Fruit fly (Drosophila melanogaster) whole organism, prepupa: ENCODE data around the gene CG6974.
A peak's percentile ranks its signal among the peaks of the same experiment; 100 is the strongest.

Source experiments
- CG10631 ChIP-seq: fragments of 200-800 bp; sonication (Bioruptor generic); optimal IDR thresholded peaks from 2 replicates; lab custom pipeline; 2016; ENCODE audit warnings: missing biosample characterization, missing genetic modification characterization
- CG10669 ChIP-seq: fragments of 200-800 bp; sonication (Bioruptor generic); optimal IDR thresholded peaks from 3 replicates; lab custom pipeline; 2018; ENCODE audit warnings: missing biosample characterization, mild to moderate bottlenecking, missing genetic modification characterization, moderate library complexity
- CG11294 ChIP-seq: fragments of 200-800 bp; sonication (Bioruptor generic); IDR thresholded peaks from 2 replicates; pipeline ENCODE4 v1.3.6; 2022; ENCODE audit warnings: missing biosample characterization, missing genetic modification characterization
- CG11762 ChIP-seq: fragments of 200-800 bp; sonication (Bioruptor generic); optimal IDR thresholded peaks from 3 replicates; lab custom pipeline; 2016; ENCODE audit warnings: missing biosample characterization, missing genetic modification characterization; ENCODE audit not compliant: insufficient read depth
- CG15336 ChIP-seq: fragments of 200-800 bp; sonication (Bioruptor generic); IDR thresholded peaks from 2 replicates; pipeline ENCODE4 v1.3.6; 2022; ENCODE audit warnings: missing biosample characterization, missing genetic modification characterization
- CG16779 ChIP-seq: fragments of 200-800 bp; sonication (Bioruptor generic); optimal IDR thresholded peaks from 3 replicates; lab custom pipeline; 2017; ENCODE audit warnings: missing biosample characterization, mild to moderate bottlenecking, missing genetic modification characterization
- CG3032 ChIP-seq: fragments of 200-800 bp; optimal IDR thresholded peaks from 2 replicates; lab custom pipeline; 2019; ENCODE audit warnings: missing biosample characterization, mild to moderate bottlenecking, missing genetic modification characterization, moderate library complexity
- CG31627 ChIP-seq: fragments of 200-800 bp; sonication (Bioruptor generic); optimal IDR thresholded peaks from 3 replicates; lab custom pipeline; 2016; ENCODE audit warnings: missing biosample characterization, missing genetic modification characterization
- CG32006 ChIP-seq: fragments of 200-800 bp; sonication (Bioruptor generic); optimal IDR thresholded peaks from 3 replicates; lab custom pipeline; 2017; ENCODE audit warnings: missing biosample characterization, mild to moderate bottlenecking, missing genetic modification characterization
- CG3919 ChIP-seq: fragments of 200-800 bp; sonication (Bioruptor generic); optimal IDR thresholded peaks from 3 replicates; lab custom pipeline; 2016; ENCODE audit warnings: missing biosample characterization, missing genetic modification characterization
- CG6163 ChIP-seq: fragments of 200-800 bp; sonication (Bioruptor generic); IDR thresholded peaks from 3 replicates; pipeline ENCODE4 v1.3.6; 2022; ENCODE audit warnings: missing biosample characterization, missing genetic modification characterization
- CG6792 ChIP-seq: fragments of 200-800 bp; sonication (Bioruptor generic); optimal IDR thresholded peaks from 3 replicates; lab custom pipeline; 2016; ENCODE audit warnings: missing biosample characterization, missing genetic modification characterization
- Eip93F ChIP-seq: fragments of 200-800 bp; sonication (Bioruptor generic); optimal IDR thresholded peaks from 2 replicates; lab custom pipeline; 2016; ENCODE audit warnings: missing biosample characterization, mild to moderate bottlenecking, missing genetic modification characterization
- Ets96B ChIP-seq: fragments of 200-800 bp; optimal IDR thresholded peaks from 2 replicates; lab custom pipeline; 2019; ENCODE audit warnings: missing biosample characterization, mild to moderate bottlenecking, missing genetic modification characterization, moderate library complexity
- Gug ChIP-seq: fragments of 200-800 bp; sonication (Bioruptor generic); IDR thresholded peaks from 2 replicates; pipeline ENCODE4 v1.3.6; 2022; ENCODE audit warnings: missing biosample characterization, missing genetic modification characterization
- Hr39 ChIP-seq: fragments of 200-800 bp; sonication (Bioruptor generic); optimal IDR thresholded peaks from 2 replicates; lab custom pipeline; 2016; ENCODE audit warnings: missing biosample characterization, missing genetic modification characterization
- OdsH ChIP-seq: fragments of 200-800 bp; sonication (Bioruptor generic); optimal IDR thresholded peaks from 3 replicates; lab custom pipeline; 2016; ENCODE audit warnings: missing biosample characterization, missing genetic modification characterization
- Smox ChIP-seq: fragments of 200-800 bp; sonication (Bioruptor generic); optimal IDR thresholded peaks from 3 replicates; lab custom pipeline; 2016; ENCODE audit warnings: missing biosample characterization, missing genetic modification characterization
- Sox102F ChIP-seq: fragments of 200-800 bp; sonication (Bioruptor generic); optimal IDR thresholded peaks from 2 replicates; lab custom pipeline; 2016; ENCODE audit warnings: missing biosample characterization, mild to moderate bottlenecking, missing genetic modification characterization
- achi ChIP-seq: fragments of 200-800 bp; sonication (Bioruptor generic); optimal IDR thresholded peaks from 3 replicates; lab custom pipeline; 2016; ENCODE audit warnings: missing biosample characterization, missing genetic modification characterization
- acj6 ChIP-seq: fragments of 200-800 bp; sonication (Bioruptor generic); optimal IDR thresholded peaks from 3 replicates; lab custom pipeline; 2016; ENCODE audit warnings: missing biosample characterization, missing genetic modification characterization
- cyc ChIP-seq: fragments of 200-800 bp; sonication (Bioruptor generic); optimal IDR thresholded peaks from 3 replicates; lab custom pipeline; 2016; ENCODE audit warnings: missing biosample characterization, missing genetic modification characterization
- dsx ChIP-seq: fragments of 200-800 bp; optimal IDR thresholded peaks from 3 replicates; lab custom pipeline; 2019; ENCODE audit warnings: missing biosample characterization, mild to moderate bottlenecking, missing genetic modification characterization, moderate library complexity; ENCODE audit not compliant: poor library complexity, severe bottlenecking
- fd59A ChIP-seq: fragments of 200-800 bp; sonication (Bioruptor generic); optimal IDR thresholded peaks from 2 replicates; lab custom pipeline; 2017; ENCODE audit warnings: missing biosample characterization, mild to moderate bottlenecking, missing genetic modification characterization, missing genetic modification reagents
- fd85E ChIP-seq: fragments of 200-800 bp; sonication (Bioruptor generic); optimal IDR thresholded peaks from 3 replicates; lab custom pipeline; 2016; ENCODE audit warnings: missing biosample characterization, missing genetic modification characterization
- lz ChIP-seq: fragments of 200-800 bp; sonication (Bioruptor generic); optimal IDR thresholded peaks from 3 replicates; lab custom pipeline; 2016; ENCODE audit warnings: missing biosample characterization, missing genetic modification characterization
- salr ChIP-seq, 2 experiments: fragments of 200-800 bp; sonication (Bioruptor generic); optimal IDR thresholded peaks; 3 replicates each; lab custom pipeline; 2016 to 2018; ENCODE audit warnings: missing biosample characterization in 2 of 2, missing genetic modification characterization in 2 of 2, mild to moderate bottlenecking in 1 of 2
- ss ChIP-seq, 2 experiments: fragments of 200-800 bp; sonication (Bioruptor generic); optimal IDR thresholded peaks; 2 replicates in 1 of 2; 3 replicates in 1 of 2; lab custom pipeline; 2017 to 2018; ENCODE audit warnings: mild to moderate bottlenecking in 2 of 2, missing biosample characterization in 2 of 2, missing genetic modification characterization in 2 of 2, moderate library complexity in 1 of 2
- svp ChIP-seq: fragments of 200-800 bp; sonication (Bioruptor generic); peaks from one replicate; lab custom pipeline; 2016; ENCODE audit warnings: missing biosample characterization, missing genetic modification characterization
- topi ChIP-seq: fragments of 200-800 bp; sonication (Bioruptor generic); optimal IDR thresholded peaks from 3 replicates; lab custom pipeline; 2016; ENCODE audit warnings: missing biosample characterization, missing genetic modification characterization

CG6974 gene

dm6 chr3R:15087606-15088193 lies 8.6 kb upstream of the CG6974 start (continued):
- TF ChIP-seq CG3919 (GFP tag; lab: Kevin White, UChicago) (peak; percentile 44), svp (GFP tag; lab: Kevin White, UChicago) (peak; percentile 89), achi (GFP tag; lab: Kevin White, UChicago) (peak; percentile 35), CG15336 (GFP tag; lab: Robert Waterston, UW) (0 out of 2 replicates have a peak, but pooled peaks have one; percentile 26), Ets96B (peak; percentile 39), CG3032 (tag; lab: Kevin White, UChicago) (peak; percentile 27)

dm6 chr3R:15087043-15087442 lies 8.0 kb upstream of the CG6974 start:
- TF ChIP-seq Ets96B: no peak
- no peak for TF ChIP-seq CG16779
- no peak for TF ChIP-seq CG6163 (GFP tag; lab: Robert Waterston, UW)
- no peak for TF ChIP-seq dsx (GFP tag; lab: Kevin White, UChicago)
- TF ChIP-seq acj6 (GFP tag; lab: Kevin White, UChicago): no peak
- no peak for TF ChIP-seq CG11762 (GFP tag; lab: Kevin White, UChicago)
- TF ChIP-seq Sox102F (GFP tag; lab: Kevin White, UChicago): no peak
- no peak for TF ChIP-seq svp (GFP tag; lab: Kevin White, UChicago)
- TF ChIP-seq CG10669 (GFP tag; lab: Kevin White, UChicago): no peak
- no peak for TF ChIP-seq CG15336 (GFP tag; lab: Robert Waterston, UW)
- no peak for TF ChIP-seq CG3032 (tag; lab: Kevin White, UChicago)
- no peak for TF ChIP-seq Gug (GFP tag; lab: Robert Waterston, UW)
- no peak for TF ChIP-seq OdsH (GFP tag; lab: Kevin White, UChicago)
- TF ChIP-seq, all 60 proteins: peak for 0

DNA sequence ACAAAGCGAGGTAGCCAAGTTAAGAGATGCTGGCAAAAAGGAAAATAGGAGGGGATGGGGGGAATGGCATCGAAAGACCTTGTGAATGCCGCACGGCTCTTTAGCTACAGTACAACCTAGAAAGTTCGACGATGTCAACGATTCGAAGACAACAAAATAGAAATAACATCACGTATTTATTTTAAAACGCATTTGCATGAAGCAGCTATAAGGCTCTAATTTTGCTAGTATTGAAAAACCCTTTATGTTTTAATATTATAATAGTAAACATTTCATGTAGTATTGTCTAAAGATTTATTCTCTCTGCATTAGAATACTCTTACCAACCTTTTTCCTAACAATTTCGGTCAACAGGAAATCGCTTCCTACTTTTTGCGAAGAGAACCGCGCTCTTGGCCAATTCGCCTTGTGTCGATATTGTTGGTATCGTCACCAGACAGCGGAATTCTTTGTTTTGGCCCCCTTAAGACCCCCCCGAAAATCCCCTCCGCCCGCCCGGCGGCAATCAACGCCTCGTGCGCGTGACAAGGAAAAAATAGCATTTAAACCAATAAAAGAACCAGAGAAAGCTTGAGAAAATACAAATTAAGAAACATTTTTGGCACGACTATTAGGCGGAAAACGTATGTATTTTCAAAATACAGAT lies 5.5 kb upstream of the CG6974 start:
- TF ChIP-seq Smox (GFP tag; lab: Kevin White, UChicago) (no peak), topi (GFP tag; lab: Kevin White, UChicago) (no peak), Gug (GFP tag; lab: Robert Waterston, UW) (0 out of 2 replicates have a peak, but pooled peaks have one; percentile 35), svp (GFP tag; lab: Kevin White, UChicago) (peak; percentile 2), CG6163 (GFP tag; lab: Robert Waterston, UW) (0 out of 3 replicates have a peak, but pooled peaks have one; percentile 33), CG11294 (GFP tag; lab: Robert Waterston, UW) (no peak), CG11762 (GFP tag; lab: Kevin White, UChicago) (no peak)

dm6 chr3R:15083676-15084216 lies 4.7 kb upstream of the CG6974 start:
- TF ChIP-seq CG6792 (GFP tag; lab: Kevin White, UChicago): no peak
- peak; percentile 41 for TF ChIP-seq Eip93F (GFP tag; lab: Kevin White, UChicago)

- no peak for TF ChIP-seq cyc (GFP tag; lab: Kevin White, UChicago)
- TF ChIP-seq topi (GFP tag; lab: Kevin White, UChicago): no peak
- no peak for TF ChIP-seq salr (GFP tag; optimal IDR thresholded peaks at IDR 0.05; lab: Kevin White, UChicago)
- no peak for TF ChIP-seq Sox102F (GFP tag; lab: Kevin White, UChicago)
- no peak for TF ChIP-seq CG31627 (GFP tag; lab: Kevin White, UChicago)
- no peak for TF ChIP-seq Hr39 (GFP tag; lab: Kevin White, UChicago)
- no peak for TF ChIP-seq CG32006 (GFP tag; lab: Kevin White, UChicago)
- no peak for TF ChIP-seq CG10631 (GFP tag; lab: Kevin White, UChicago)
- no peak for TF ChIP-seq ss (GFP tag; optimal IDR thresholded peaks at IDR 0.05; lab: Kevin White, UChicago)
- no peak for TF ChIP-seq fd59A (GFP tag; lab: Kevin White, UChicago)
- no peak for TF ChIP-seq Eip93F (GFP tag; lab: Kevin White, UChicago)
- TF ChIP-seq lz: no peak
- no peak for TF ChIP-seq fd85E
Measured at dm6 chr3R:15076963-15077362, 2.1 kb downstream of the CG6974 start, which contains the start of gene dpr9. TSS of gene dpr9 (minus strand) at chr3R:15077206.
